Fruit fly (Drosophila melanogaster) Kc167 (cell line): ENCODE data around the gene CG13833.

Source experiments
- Myc ChIP-seq: fragments of >200 bp; optimal IDR thresholded peaks from 2 replicates; lab custom pipeline; 2017; ENCODE audit warnings: missing external identifiers
- Sin3A ChIP-seq: fragments of >200 bp; optimal IDR thresholded peaks from 2 replicates; lab custom pipeline; 2018; ENCODE audit warnings: missing external identifiers
- h ChIP-seq: fragments of >200 bp; optimal IDR thresholded peaks from 3 replicates; lab custom pipeline; 2018; ENCODE audit warnings: missing external identifiers
- insv ChIP-seq: fragments of >200 bp; optimal IDR thresholded peaks from 3 replicates; lab custom pipeline; 2018; ENCODE audit warnings: missing external identifiers
- psq ChIP-seq: fragments of >200 bp; optimal IDR thresholded peaks from 2 replicates; lab custom pipeline; 2017; ENCODE audit warnings: missing external identifiers
- ttk ChIP-seq: sonication (Bioruptor generic); optimal IDR thresholded peaks from 2 replicates; lab custom pipeline; 2017; ENCODE audit warnings: missing external identifiers

- TF ChIP-seq ttk (lab: Kevin White, UChicago) (no peak), psq (no peak), insv (lab: Kevin White, UChicago) (no peak), Sin3A (lab: Kevin White, UChicago) (no peak), h (lab: Kevin White, UChicago) (no peak), Myc (no peak)
Observed at dm6 chr3R:23009480-23010115, 25.8 kb downstream of the CG13833 start.
